Fruit fly (Drosophila melanogaster) whole organism, prepupa: Measurements from ENCODE around the gene Flacc.

Experiments
- Blimp-1 ChIP-seq: fragments of 200-800 bp; sonication (Bioruptor generic); optimal IDR thresholded peaks from 3 replicates; lab custom pipeline; 2017; ENCODE audit warnings: missing biosample characterization, missing genetic modification characterization, mild to moderate bottlenecking, moderate library complexity, missing genetic modification reagents
- CG10631 ChIP-seq: fragments of 200-800 bp; sonication (Bioruptor generic); optimal IDR thresholded peaks from 2 replicates; lab custom pipeline; 2016; ENCODE audit warnings: missing biosample characterization, missing genetic modification characterization
- CG10669 ChIP-seq: fragments of 200-800 bp; sonication (Bioruptor generic); optimal IDR thresholded peaks from 3 replicates; lab custom pipeline; 2018; ENCODE audit warnings: missing biosample characterization, mild to moderate bottlenecking, missing genetic modification characterization, moderate library complexity
- CG11294 ChIP-seq: fragments of 200-800 bp; sonication (Bioruptor generic); IDR thresholded peaks from 2 replicates; pipeline ENCODE4 v1.3.6; 2022; ENCODE audit warnings: missing biosample characterization, missing genetic modification characterization
- CG11902 ChIP-seq: fragments of 200-800 bp; sonication (Bioruptor generic); optimal IDR thresholded peaks from 3 replicates; lab custom pipeline; 2016; ENCODE audit warnings: missing biosample characterization, missing genetic modification characterization
- CG3032 ChIP-seq: fragments of 200-800 bp; optimal IDR thresholded peaks from 2 replicates; lab custom pipeline; 2019; ENCODE audit warnings: missing biosample characterization, mild to moderate bottlenecking, missing genetic modification characterization, moderate library complexity
- CG31627 ChIP-seq: fragments of 200-800 bp; sonication (Bioruptor generic); optimal IDR thresholded peaks from 3 replicates; lab custom pipeline; 2016; ENCODE audit warnings: missing biosample characterization, missing genetic modification characterization
- CG32006 ChIP-seq: fragments of 200-800 bp; sonication (Bioruptor generic); optimal IDR thresholded peaks from 3 replicates; lab custom pipeline; 2017; ENCODE audit warnings: missing biosample characterization, mild to moderate bottlenecking, missing genetic modification characterization
- CG34406 ChIP-seq: fragments of 200-800 bp; sonication (Bioruptor generic); optimal IDR thresholded peaks from 3 replicates; lab custom pipeline; 2016; ENCODE audit warnings: missing biosample characterization, missing genetic modification characterization
- CG3919 ChIP-seq: fragments of 200-800 bp; sonication (Bioruptor generic); optimal IDR thresholded peaks from 3 replicates; lab custom pipeline; 2016; ENCODE audit warnings: missing biosample characterization, missing genetic modification characterization
- CG6854 ChIP-seq: fragments of 200-800 bp; sonication (Bioruptor generic); optimal IDR thresholded peaks from 2 replicates; lab custom pipeline; 2017; ENCODE audit warnings: missing biosample characterization, mild to moderate bottlenecking, missing genetic modification characterization
- CG7368 ChIP-seq: fragments of 200-800 bp; sonication (Bioruptor generic); optimal IDR thresholded peaks from 3 replicates; lab custom pipeline; 2016; ENCODE audit warnings: missing biosample characterization, missing genetic modification characterization
- CG8119 ChIP-seq: fragments of 200-800 bp; sonication (Bioruptor generic); IDR thresholded peaks from 3 replicates; pipeline ENCODE4 v1.3.6; 2022; ENCODE audit warnings: missing biosample characterization, missing genetic modification characterization
- CG8319 ChIP-seq: fragments of 200-800 bp; sonication (Bioruptor generic); optimal IDR thresholded peaks from 3 replicates; lab custom pipeline; 2016; ENCODE audit warnings: missing biosample characterization, missing genetic modification characterization
- CG8632 ChIP-seq: fragments of 200-800 bp; sonication (Bioruptor generic); optimal IDR thresholded peaks from 3 replicates; lab custom pipeline; 2016; ENCODE audit warnings: missing biosample characterization, missing genetic modification characterization
- Eip75B ChIP-seq: fragments of 200-800 bp; sonication (Bioruptor generic); optimal IDR thresholded peaks from 3 replicates; lab custom pipeline; 2016; ENCODE audit warnings: missing biosample characterization, missing genetic modification characterization
- Eip78C ChIP-seq: fragments of 200-800 bp; sonication (Bioruptor generic); peaks from one replicate; lab custom pipeline; 2016; ENCODE audit warnings: missing biosample characterization, missing genetic modification characterization
- Eip93F ChIP-seq: fragments of 200-800 bp; sonication (Bioruptor generic); optimal IDR thresholded peaks from 2 replicates; lab custom pipeline; 2016; ENCODE audit warnings: missing biosample characterization, mild to moderate bottlenecking, missing genetic modification characterization
- Ets96B ChIP-seq: fragments of 200-800 bp; optimal IDR thresholded peaks from 2 replicates; lab custom pipeline; 2019; ENCODE audit warnings: missing biosample characterization, mild to moderate bottlenecking, missing genetic modification characterization, moderate library complexity
- Gug ChIP-seq: fragments of 200-800 bp; sonication (Bioruptor generic); IDR thresholded peaks from 2 replicates; pipeline ENCODE4 v1.3.6; 2022; ENCODE audit warnings: missing biosample characterization, missing genetic modification characterization
- Hr39 ChIP-seq: fragments of 200-800 bp; sonication (Bioruptor generic); optimal IDR thresholded peaks from 2 replicates; lab custom pipeline; 2016; ENCODE audit warnings: missing biosample characterization, missing genetic modification characterization
- Hr4 ChIP-seq: fragments of 200-800 bp; sonication (Bioruptor generic); optimal IDR thresholded peaks from 3 replicates; lab custom pipeline; 2016; ENCODE audit warnings: missing biosample characterization, missing genetic modification characterization
- Met ChIP-seq: fragments of 200-800 bp; sonication (Bioruptor generic); optimal IDR thresholded peaks from 3 replicates; lab custom pipeline; 2016; ENCODE audit warnings: missing biosample characterization, missing genetic modification characterization
- OdsH ChIP-seq: fragments of 200-800 bp; sonication (Bioruptor generic); optimal IDR thresholded peaks from 3 replicates; lab custom pipeline; 2016; ENCODE audit warnings: missing biosample characterization, missing genetic modification characterization
- Smox ChIP-seq: fragments of 200-800 bp; sonication (Bioruptor generic); optimal IDR thresholded peaks from 3 replicates; lab custom pipeline; 2016; ENCODE audit warnings: missing biosample characterization, missing genetic modification characterization
- Sox102F ChIP-seq: fragments of 200-800 bp; sonication (Bioruptor generic); optimal IDR thresholded peaks from 2 replicates; lab custom pipeline; 2016; ENCODE audit warnings: missing biosample characterization, mild to moderate bottlenecking, missing genetic modification characterization
- Sox14 ChIP-seq: fragments of 200-800 bp; sonication (Bioruptor generic); optimal IDR thresholded peaks from 3 replicates; lab custom pipeline; 2016; ENCODE audit warnings: missing biosample characterization, missing genetic modification characterization
- achi ChIP-seq: fragments of 200-800 bp; sonication (Bioruptor generic); optimal IDR thresholded peaks from 3 replicates; lab custom pipeline; 2016; ENCODE audit warnings: missing biosample characterization, missing genetic modification characterization
- acj6 ChIP-seq: fragments of 200-800 bp; sonication (Bioruptor generic); optimal IDR thresholded peaks from 3 replicates; lab custom pipeline; 2016; ENCODE audit warnings: missing biosample characterization, missing genetic modification characterization
- cyc ChIP-seq: fragments of 200-800 bp; sonication (Bioruptor generic); optimal IDR thresholded peaks from 3 replicates; lab custom pipeline; 2016; ENCODE audit warnings: missing biosample characterization, missing genetic modification characterization
- dsx ChIP-seq: fragments of 200-800 bp; optimal IDR thresholded peaks from 3 replicates; lab custom pipeline; 2019; ENCODE audit warnings: missing biosample characterization, mild to moderate bottlenecking, missing genetic modification characterization, moderate library complexity; ENCODE audit not compliant: poor library complexity, severe bottlenecking
- esn ChIP-seq: fragments of 200-800 bp; sonication (Bioruptor generic); optimal IDR thresholded peaks from 2 replicates; lab custom pipeline; 2016; ENCODE audit warnings: missing biosample characterization, mild to moderate bottlenecking, missing genetic modification characterization, moderate library complexity
- fd85E ChIP-seq: fragments of 200-800 bp; sonication (Bioruptor generic); optimal IDR thresholded peaks from 3 replicates; lab custom pipeline; 2016; ENCODE audit warnings: missing biosample characterization, missing genetic modification characterization
- lz ChIP-seq: fragments of 200-800 bp; sonication (Bioruptor generic); optimal IDR thresholded peaks from 3 replicates; lab custom pipeline; 2016; ENCODE audit warnings: missing biosample characterization, missing genetic modification characterization
- net ChIP-seq: fragments of 200-800 bp; sonication (Bioruptor generic); optimal IDR thresholded peaks from 3 replicates; lab custom pipeline; 2016; ENCODE audit warnings: missing biosample characterization, missing genetic modification characterization
- pdm3 ChIP-seq: fragments of 200-800 bp; sonication (Bioruptor generic); optimal IDR thresholded peaks from 3 replicates; lab custom pipeline; 2016; ENCODE audit warnings: missing biosample characterization, missing genetic modification characterization
- salr ChIP-seq, 2 experiments: fragments of 200-800 bp; sonication (Bioruptor generic); optimal IDR thresholded peaks; 3 replicates each; lab custom pipeline; 2016 to 2018; ENCODE audit warnings: missing biosample characterization in 2 of 2, missing genetic modification characterization in 2 of 2, mild to moderate bottlenecking in 1 of 2
- spab ChIP-seq: fragments of 200-800 bp; sonication (Bioruptor generic); optimal IDR thresholded peaks from 2 replicates; lab custom pipeline; 2017; ENCODE audit warnings: missing biosample characterization, mild to moderate bottlenecking, missing genetic modification characterization, missing genetic modification reagents
- ss ChIP-seq, 2 experiments: fragments of 200-800 bp; sonication (Bioruptor generic); optimal IDR thresholded peaks; 2 replicates in 1 of 2; 3 replicates in 1 of 2; lab custom pipeline; 2017 to 2018; ENCODE audit warnings: mild to moderate bottlenecking in 2 of 2, missing biosample characterization in 2 of 2, missing genetic modification characterization in 2 of 2, moderate library complexity in 1 of 2
- svp ChIP-seq: fragments of 200-800 bp; sonication (Bioruptor generic); peaks from one replicate; lab custom pipeline; 2016; ENCODE audit warnings: missing biosample characterization, missing genetic modification characterization
- topi ChIP-seq: fragments of 200-800 bp; sonication (Bioruptor generic); optimal IDR thresholded peaks from 3 replicates; lab custom pipeline; 2016; ENCODE audit warnings: missing biosample characterization, missing genetic modification characterization
- vri ChIP-seq: fragments of 200-800 bp; sonication (Bioruptor generic); optimal IDR thresholded peaks from 3 replicates; lab custom pipeline; 2016; ENCODE audit warnings: missing biosample characterization, mild to moderate bottlenecking, missing genetic modification characterization

The Flacc gene

DNA sequence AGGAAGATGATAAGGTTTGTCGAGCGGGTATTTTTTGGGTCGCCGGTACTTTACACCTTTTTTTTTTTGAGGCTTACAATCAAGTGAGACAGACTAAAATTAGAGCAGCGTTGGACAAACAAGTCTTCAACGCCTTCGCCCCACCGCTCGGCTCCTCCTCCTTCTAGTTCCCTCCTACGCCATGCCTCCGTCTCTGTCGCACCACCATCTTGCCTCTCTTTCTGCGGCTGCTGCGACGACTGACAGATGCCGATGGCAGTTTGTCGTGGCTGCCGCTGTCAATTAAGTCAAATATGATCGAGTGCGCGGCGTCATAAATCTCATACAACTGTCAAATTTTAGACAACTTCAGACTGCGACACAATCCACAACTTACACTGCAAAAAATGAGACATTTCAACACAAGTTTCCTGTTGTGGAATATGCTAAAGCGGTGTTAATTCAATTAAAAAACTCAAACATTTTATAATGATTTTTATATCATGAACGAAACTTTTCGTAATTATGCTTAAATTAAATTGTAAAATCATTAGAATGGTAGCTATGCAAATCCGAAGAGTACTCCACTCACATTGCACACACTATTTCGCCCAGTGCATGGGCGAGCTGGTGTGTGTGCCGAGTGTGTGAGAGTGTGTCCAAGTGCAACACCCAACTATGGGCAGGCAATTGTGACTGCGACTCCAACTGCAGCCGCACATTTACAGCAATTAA lies 27.4 kb upstream of the Flacc start (continued):
- TF ChIP-seq Eip75B (GFP tag; lab: Kevin White, UChicago) (peak; percentile 37), CG8119 (GFP tag; lab: Robert Waterston, UW) (peak; percentile 80), CG11294 (GFP tag; lab: Robert Waterston, UW) (0 out of 2 replicates have a peak, but pooled peaks have one; percentile 45), CG3032 (peak; percentile 33), acj6 (GFP tag; lab: Kevin White, UChicago) (peak; percentile 48), Ets96B (tag; lab: Kevin White, UChicago) (peak; percentile 47), ss (GFP tag; optimal IDR thresholded peaks at IDR 0.05; lab: Kevin White, UChicago) (peak in 1 of 2 experiments; percentile 15)

DNA sequence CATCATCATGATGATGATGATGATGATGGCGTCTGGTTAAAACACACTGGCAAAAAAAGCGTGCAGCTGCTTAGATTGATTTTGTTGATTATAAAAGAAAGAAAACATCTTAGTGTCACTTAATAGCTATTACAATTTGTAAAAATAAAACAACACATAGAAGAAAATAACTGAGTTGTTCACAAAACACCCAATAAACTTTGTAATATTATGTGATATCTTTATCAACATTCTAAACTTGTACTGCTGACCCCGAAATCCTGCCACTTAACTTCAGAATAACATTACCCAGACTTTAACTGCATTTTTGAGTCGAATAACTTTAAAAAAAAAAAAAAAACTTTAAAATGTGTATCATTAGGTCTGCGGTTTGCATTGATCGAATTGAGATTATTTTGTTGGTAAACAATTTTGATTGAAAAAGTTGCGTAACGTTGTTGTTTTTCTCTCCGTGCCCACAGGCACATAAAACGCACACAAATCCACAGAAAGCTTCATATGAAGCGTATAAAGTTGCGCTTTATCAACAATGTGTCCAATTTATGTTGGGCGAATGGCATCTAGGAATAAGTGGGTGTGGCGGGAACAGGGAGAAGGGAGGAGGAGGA lies 26.1 kb upstream of the Flacc start:
- peak; percentile 14 for TF ChIP-seq spab
- peak; percentile 28 for TF ChIP-seq esn (GFP tag; lab: Kevin White, UChicago)
- TF ChIP-seq OdsH (GFP tag; lab: Kevin White, UChicago) = peak; percentile 32
- TF ChIP-seq acj6 (GFP tag; lab: Kevin White, UChicago) = peak; percentile 21
- TF ChIP-seq salr (GFP tag; optimal IDR thresholded peaks at IDR 0.05; lab: Kevin White, UChicago) = peak in 1 of 2 experiments; percentile 27
- peak; percentile 82 for TF ChIP-seq Eip78C (GFP tag; lab: Kevin White, UChicago)
- peak; percentile 26 for TF ChIP-seq CG10631
- TF ChIP-seq CG7368 (GFP tag; lab: Kevin White, UChicago) = no peak
- TF ChIP-seq CG32006 (GFP tag; lab: Kevin White, UChicago) = peak; percentile 64
- TF ChIP-seq vri (GFP tag; lab: Kevin White, UChicago) = no peak
- TF ChIP-seq net (GFP tag; lab: Kevin White, UChicago) = peak; percentile 33
- peak; percentile 23 for TF ChIP-seq CG31627 (GFP tag; lab: Kevin White, UChicago)
- TF ChIP-seq cyc = peak; percentile 5
- TF ChIP-seq Hr39 (GFP tag; lab: Kevin White, UChicago) = peak; percentile 23
- TF ChIP-seq topi = peak; percentile 15
- TF ChIP-seq CG3919 = peak; percentile 16
- peak; percentile 38 for TF ChIP-seq Hr4 (GFP tag; lab: Kevin White, UChicago)
- no peak for TF ChIP-seq Eip93F (GFP tag; lab: Kevin White, UChicago)
- TF ChIP-seq Eip75B (GFP tag; lab: Kevin White, UChicago) = peak; percentile 15
- TF ChIP-seq achi (GFP tag; lab: Kevin White, UChicago) = peak; percentile 40
- TF ChIP-seq svp (GFP tag; lab: Kevin White, UChicago) = peak; percentile 66
- TF ChIP-seq dsx = peak; percentile 48
- peak; percentile 27 for TF ChIP-seq pdm3 (GFP tag; lab: Kevin White, UChicago)
- no peak for TF ChIP-seq CG8632 (GFP tag; lab: Kevin White, UChicago)
- no peak for TF ChIP-seq CG11902 (GFP tag; lab: Kevin White, UChicago)
- TF ChIP-seq CG6854 = no peak
- no peak for TF ChIP-seq CG3032
- peak; percentile 15 for TF ChIP-seq lz (GFP tag; lab: Kevin White, UChicago)
- TF ChIP-seq CG11294 (GFP tag; lab: Robert Waterston, UW) = no peak
- TF ChIP-seq Gug (GFP tag; lab: Robert Waterston, UW) = no peak
- TF ChIP-seq Ets96B (tag; lab: Kevin White, UChicago) = peak; percentile 12
- TF ChIP-seq CG34406 = no peak

DNA sequence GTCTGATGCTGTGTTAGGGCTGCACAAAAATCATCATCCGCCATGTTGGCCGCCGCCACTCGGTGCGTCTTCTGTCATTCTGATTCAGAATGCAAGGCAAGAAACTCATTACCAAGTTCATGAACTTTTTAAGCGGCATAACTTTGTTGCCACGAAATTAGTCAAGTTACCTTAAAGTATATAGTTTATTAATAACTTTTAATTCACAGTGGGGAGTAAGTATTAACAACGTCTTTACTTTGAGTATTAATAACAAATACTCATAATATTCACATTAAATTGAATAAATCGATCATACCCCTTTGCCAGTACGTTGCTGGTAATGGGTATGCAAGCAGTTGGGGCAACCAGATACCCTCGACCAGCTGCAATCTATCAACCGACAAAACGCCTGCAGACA lies 24.1 kb upstream of the Flacc start:
- TF ChIP-seq vri (GFP tag; lab: Kevin White, UChicago) (peak; percentile 1), Blimp-1 (GFP tag; lab: Kevin White, UChicago) (no peak), Met (GFP tag; lab: Kevin White, UChicago) (peak; percentile 40), Sox102F (GFP tag; lab: Kevin White, UChicago) (peak; percentile 41), esn (GFP tag; lab: Kevin White, UChicago) (peak; percentile 54), Hr39 (GFP tag; lab: Kevin White, UChicago) (peak; percentile 9), Smox (peak; percentile 46), pdm3 (GFP tag; lab: Kevin White, UChicago) (peak; percentile 17), achi (GFP tag; lab: Kevin White, UChicago) (peak; percentile 16), Eip78C (GFP tag; lab: Kevin White, UChicago) (peak; percentile 79), Sox14 (GFP tag; lab: Kevin White, UChicago) (peak; percentile 19), CG8319 (GFP tag; lab: Kevin White, UChicago) (no peak), topi (peak; percentile 37), fd85E (GFP tag; lab: Kevin White, UChicago) (no peak), CG31627 (GFP tag; lab: Kevin White, UChicago) (peak; percentile 7), CG10669 (GFP tag; lab: Kevin White, UChicago) (no peak), lz (GFP tag; lab: Kevin White, UChicago) (peak; percentile 33), CG32006 (GFP tag; lab: Kevin White, UChicago) (peak; percentile 21)
